Worm (Caenorhabditis elegans): ENCODE measurements around the gene F29F11.20.

F29F11.20 gene

DNA sequence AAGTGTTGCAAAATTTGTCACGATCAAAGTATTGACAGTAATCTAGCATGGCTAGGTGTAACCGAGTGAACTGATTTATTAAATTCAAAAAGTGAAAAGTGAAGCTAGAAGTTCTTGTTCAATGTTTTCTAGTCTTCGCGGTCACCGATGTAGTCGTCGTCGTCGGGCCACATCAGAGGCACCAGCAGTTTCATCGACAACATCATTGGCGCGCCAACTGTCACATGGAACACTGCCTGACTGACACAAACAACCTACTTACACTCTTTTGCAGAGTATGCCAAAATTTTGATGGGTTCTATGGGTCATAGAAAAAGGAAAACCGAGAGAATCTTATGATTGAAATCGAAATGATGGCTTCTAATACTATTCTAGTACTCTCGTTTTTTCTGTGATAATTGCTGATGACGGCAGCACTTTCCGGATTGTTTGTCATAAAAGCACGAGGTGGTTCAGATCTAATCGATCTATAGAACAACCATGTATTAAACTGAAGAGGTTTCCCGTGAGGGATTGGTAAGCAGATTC is 37.8 kb downstream of the F29F11.20 start:
- TF ChIP-seq madf-5 (GFP tag; IDR thresholded peaks at IDR 0.05), result no peak
- no peak for TF ChIP-seq daf-16 (GFP tag; optimal IDR thresholded peaks at IDR 0.05)
- TF ChIP-seq daf-16 (tag; optimal IDR thresholded peaks at IDR 0.05), result peak; percentile 9
- TF ChIP-seq hlh-11 (tag; optimal IDR thresholded peaks at IDR 0.05), result peak; percentile 36
- no peak for TF ChIP-seq unc-130 (GFP tag; optimal IDR thresholded peaks at IDR 0.05)
- peak; percentile 92 for TF ChIP-seq nhr-28 (tag; optimal IDR thresholded peaks at IDR 0.05)
- peak; percentile 56 for TF ChIP-seq hlh-30 (tag; optimal IDR thresholded peaks at IDR 0.05; ENCODE audit: insufficient read depth)
- no peak for TF ChIP-seq nhr-48 (tag; optimal IDR thresholded peaks at IDR 0.05)
- TF ChIP-seq aha-1 (tag), result peak; percentile 56
- TF ChIP-seq dmd-6 (GFP tag; IDR thresholded peaks at IDR 0.05), result peak; percentile 11; the same call in 1 of the 2 replicates
- peak; percentile 10 for TF ChIP-seq dve-1 (tag; optimal IDR thresholded peaks at IDR 0.05; ENCODE audit: insufficient read depth)
- peak; percentile 4 to 36 for TF ChIP-seq mdl-1 (tag; optimal IDR thresholded peaks at IDR 0.05)

DNA sequence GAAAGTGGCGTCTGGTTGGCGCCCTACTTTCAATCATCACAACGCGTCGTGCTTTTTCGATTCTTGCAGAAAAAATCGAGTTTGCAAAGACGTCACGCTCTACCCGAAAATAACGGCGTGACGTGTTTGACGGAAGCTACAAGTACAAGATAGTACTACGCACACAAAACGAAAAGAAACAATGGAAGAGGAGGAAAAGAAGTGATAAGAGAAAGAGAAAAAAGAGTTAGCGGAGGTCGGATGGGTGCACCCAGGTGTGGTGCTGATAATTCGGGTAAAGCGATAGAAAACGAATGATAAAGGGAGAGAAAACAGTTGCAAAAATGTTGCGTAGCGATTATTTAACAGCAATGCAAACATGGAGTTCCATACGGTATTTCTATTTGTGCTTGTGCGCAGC is 39.0 kb downstream of the F29F11.20 start:
- no peak for TF ChIP-seq ceh-28 (tag; optimal IDR thresholded peaks at IDR 0.05)
- no peak for TF ChIP-seq R02D3.7 (tag; optimal IDR thresholded peaks at IDR 0.05)
- no peak for TF ChIP-seq F10B5.3 (tag; optimal IDR thresholded peaks at IDR 0.05)
- TF ChIP-seq egl-43 (GFP tag; IDR thresholded peaks at IDR 0.05), result no peak
- peak; percentile 35 for TF ChIP-seq dve-1 (tag; optimal IDR thresholded peaks at IDR 0.05; ENCODE audit: insufficient read depth)
- peak; percentile 76 for TF ChIP-seq nhr-48 (tag; optimal IDR thresholded peaks at IDR 0.05)
- TF ChIP-seq pqm-1 (tag; optimal IDR thresholded peaks at IDR 0.05), result peak; percentile 76
- TF ChIP-seq fkh-10 (GFP tag; optimal IDR thresholded peaks at IDR 0.05), result no peak
- peak; percentile 97 for TF ChIP-seq nhr-28 (tag; optimal IDR thresholded peaks at IDR 0.05)
- TF ChIP-seq hlh-11 (tag; optimal IDR thresholded peaks at IDR 0.05), result peak; percentile 74
- no peak for TF ChIP-seq hif-1 (tag; optimal IDR thresholded peaks at IDR 0.05)
- TF ChIP-seq Y105C5A.15 (GFP tag; IDR thresholded peaks at IDR 0.05), result no peak
- TF ChIP-seq ceh-62 (tag; optimal IDR thresholded peaks at IDR 0.05), result no peak
- no peak for TF ChIP-seq hmg-1.1 (GFP tag; IDR thresholded peaks at IDR 0.05)
- TF ChIP-seq zfp-3 (GFP tag; conservative IDR thresholded peaks at IDR 0.05), result no peak
- TF ChIP-seq ceh-82 (tag; optimal IDR thresholded peaks at IDR 0.05), result no peak
- TF ChIP-seq T26A8.4 (GFP tag; IDR thresholded peaks at IDR 0.05), result no peak
- no peak for TF ChIP-seq F26F4.8 (GFP tag; conservative IDR thresholded peaks at IDR 0.05)
- TF ChIP-seq aha-1 (tag), result peak; percentile 69
- TF ChIP-seq hlh-30 (tag; optimal IDR thresholded peaks at IDR 0.05; ENCODE audit: insufficient read depth), result no peak
- TF ChIP-seq Y48G9A.11 (GFP tag; IDR thresholded peaks at IDR 0.05), result no peak
- TF ChIP-seq aly-2 (tag; optimal IDR thresholded peaks at IDR 0.05), result no peak
- no peak for TF ChIP-seq jun-1 (tag; optimal IDR thresholded peaks at IDR 0.05)
- TF ChIP-seq nhr-102 (tag; optimal IDR thresholded peaks at IDR 0.05), result peak; percentile 29
- no peak for TF ChIP-seq snpc-1.2 (GFP tag; IDR thresholded peaks at IDR 0.05)
- peak in 1 of 2 experiments; percentile 45 for TF ChIP-seq mdl-1 (tag; optimal IDR thresholded peaks at IDR 0.05)
- TF ChIP-seq dpl-1 (GFP tag; optimal IDR thresholded peaks at IDR 0.05), result no peak
- no peak for TF ChIP-seq ceh-32 (tag; optimal IDR thresholded peaks at IDR 0.05; ENCODE audit: poor library complexity)
- no peak for TF ChIP-seq ceh-44 (GFP tag; IDR thresholded peaks at IDR 0.05)
- TF ChIP-seq D1046.2 (GFP tag; IDR thresholded peaks at IDR 0.05), result no peak
- no peak for TF ChIP-seq F44E2.7 (GFP tag; IDR thresholded peaks at IDR 0.05)
- no peak for TF ChIP-seq ztf-11 (tag; optimal IDR thresholded peaks at IDR 0.05)
- no peak for TF ChIP-seq spr-1 (tag; optimal IDR thresholded peaks at IDR 0.05)
- TF ChIP-seq tra-1 (GFP tag; IDR thresholded peaks at IDR 0.05), result 0 out of 2 replicates have a peak, but pooled peaks have one; percentile 23
- no peak for TF ChIP-seq nhr-10 (tag; optimal IDR thresholded peaks at IDR 0.05)
- no peak for TF ChIP-seq nhr-111 (GFP tag; optimal IDR thresholded peaks at IDR 0.05)
- no peak for TF ChIP-seq set-16 (GFP tag; IDR thresholded peaks at IDR 0.05)
- no peak for TF ChIP-seq nhr-25 (tag; optimal IDR thresholded peaks at IDR 0.05; ENCODE audit: borderline replicate concordance, insufficient read depth)
- no peak for TF ChIP-seq dmd-9 (GFP tag; IDR thresholded peaks at IDR 0.05)
- TF ChIP-seq daf-19 (GFP tag; conservative IDR thresholded peaks at IDR 0.05), result no peak
- no peak for TF ChIP-seq ctbp-1 (GFP tag; IDR thresholded peaks at IDR 0.05)
- no peak for TF ChIP-seq zag-1 (tag; optimal IDR thresholded peaks at IDR 0.05)
- TF ChIP-seq daf-16 (GFP tag; optimal IDR thresholded peaks at IDR 0.05), result no peak
- TF ChIP-seq daf-16 (tag; optimal IDR thresholded peaks at IDR 0.05), result peak; percentile 70
- no peak for TF ChIP-seq zip-2 (tag; optimal IDR thresholded peaks at IDR 0.05)
